Fruit fly (Drosophila melanogaster) S2 (cell line): Measurements from ENCODE around the gene CkIIalpha-i3.

ENCODE experiments used
- CG8478 ChIP-seq: fragments of >200 bp; optimal IDR thresholded peaks from 2 replicates; lab custom pipeline; 2018
- CTCF ChIP-seq, 2 experiments: fragments of >200 bp; optimal IDR thresholded peaks; 2 replicates each; lab custom pipeline; 2018

Gene CkIIalpha-i3

DNA sequence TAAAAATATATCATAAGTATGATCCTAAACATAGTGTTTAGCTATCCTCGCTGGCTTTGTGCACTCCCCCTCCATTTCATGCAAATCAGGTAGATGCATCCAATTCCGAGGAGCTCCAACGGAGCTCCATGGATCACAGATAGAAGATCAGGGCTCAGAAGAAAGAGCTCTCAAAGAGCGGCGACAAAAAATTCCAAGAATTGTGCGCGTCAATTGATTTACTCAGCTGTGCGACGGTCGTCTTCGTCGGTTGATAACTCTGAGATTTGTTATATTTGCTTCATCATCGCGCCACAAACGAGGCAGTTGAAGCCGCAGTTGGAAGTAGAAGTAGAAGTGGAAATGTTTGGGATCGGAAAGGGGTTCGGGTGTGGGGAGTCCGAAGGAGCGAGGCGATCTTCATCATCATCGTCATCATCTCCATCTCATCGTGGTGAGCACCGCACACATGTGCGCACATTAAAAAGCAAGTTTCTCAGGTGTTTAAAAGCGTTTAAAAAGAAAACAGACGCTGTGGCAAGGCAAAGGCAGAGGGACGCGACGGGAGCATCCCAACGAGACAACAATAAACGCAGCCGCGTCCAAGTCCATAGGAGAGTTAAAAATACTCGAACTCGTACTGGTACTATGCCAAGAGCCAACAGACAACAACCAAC lies 22.9 kb upstream of the CkIIalpha-i3 start:
- TF ChIP-seq CTCF (optimal IDR thresholded peaks at IDR 0.05; lab: Kevin White, UChicago) (no peak), CG8478 (no peak)

DNA sequence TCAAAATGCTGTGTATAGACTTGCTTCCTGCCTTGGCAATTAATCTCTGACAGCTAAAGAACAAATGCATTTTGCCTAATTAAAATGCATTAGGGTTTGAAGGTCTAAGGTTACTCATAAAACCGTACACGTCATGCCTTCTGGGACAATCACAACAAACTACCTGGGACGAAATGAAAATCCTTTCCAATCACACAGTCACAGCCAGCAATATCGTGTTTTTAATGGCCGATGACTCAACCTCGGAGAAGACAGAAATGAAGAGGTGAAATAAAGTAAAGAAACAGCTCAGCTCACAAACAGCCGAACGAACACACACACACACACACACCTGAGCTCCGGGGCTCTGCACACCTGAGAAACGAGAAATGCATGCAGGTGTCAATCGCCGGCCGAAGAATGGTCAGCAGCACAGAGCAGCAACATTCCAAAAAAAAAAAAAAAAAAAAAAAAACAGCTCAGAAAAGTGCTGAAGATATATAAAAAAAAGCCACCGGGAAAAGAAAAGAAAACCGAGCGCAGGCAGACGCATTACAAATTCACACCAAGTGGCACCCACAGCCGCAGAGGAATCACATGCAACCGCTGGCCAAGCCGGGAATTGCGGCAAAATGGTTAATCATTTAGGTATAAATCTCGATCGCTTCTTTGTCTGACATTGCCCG lies 22.0 kb upstream of the CkIIalpha-i3 start:
- TF ChIP-seq CG8478 (no peak), CTCF (optimal IDR thresholded peaks at IDR 0.05; lab: Kevin White, UChicago) (no peak)

DNA sequence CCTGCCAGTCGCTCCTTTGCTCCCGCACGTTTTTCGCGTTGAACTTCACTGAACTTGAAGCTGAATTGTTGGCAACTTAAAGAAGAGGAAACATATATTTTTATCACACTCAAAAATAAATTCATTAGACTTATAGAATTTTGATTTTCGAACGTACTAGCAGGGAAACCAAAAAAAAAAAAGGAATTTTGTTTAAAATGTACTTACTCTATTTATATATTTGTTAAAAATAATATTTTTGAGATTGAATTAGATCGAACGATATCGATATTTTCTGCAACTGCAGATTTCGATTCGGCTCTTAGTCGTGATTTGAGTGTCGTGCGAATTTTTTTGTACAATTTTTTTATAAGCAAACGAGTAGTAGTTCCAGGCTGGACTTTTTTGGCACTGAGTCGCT lies 21.1 kb upstream of the CkIIalpha-i3 start:
- no peak for TF ChIP-seq CTCF (optimal IDR thresholded peaks at IDR 0.05; lab: Kevin White, UChicago)

DNA sequence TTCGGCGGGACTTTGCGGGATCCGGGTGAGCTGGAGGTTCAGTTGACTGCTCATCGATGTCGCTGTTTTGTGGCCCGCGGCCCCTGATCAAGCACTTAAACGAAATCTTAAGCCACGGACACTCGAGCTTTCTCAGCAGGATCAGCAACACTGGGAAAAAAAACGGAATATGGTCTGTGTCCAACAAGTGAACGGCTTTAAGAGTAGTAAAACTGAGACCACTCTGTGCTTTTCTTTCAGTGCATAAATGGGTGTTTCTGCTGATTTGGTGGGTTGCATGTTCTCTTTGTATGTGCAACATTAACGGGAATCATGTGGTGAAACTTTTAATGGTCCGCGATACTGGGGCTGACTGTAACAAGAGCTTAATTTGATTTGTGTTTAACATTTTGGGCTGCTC lies 18.9 kb upstream of the CkIIalpha-i3 start:
- TF ChIP-seq CG8478 (no peak), CTCF (optimal IDR thresholded peaks at IDR 0.05; lab: Kevin White, UChicago) (no peak)

DNA sequence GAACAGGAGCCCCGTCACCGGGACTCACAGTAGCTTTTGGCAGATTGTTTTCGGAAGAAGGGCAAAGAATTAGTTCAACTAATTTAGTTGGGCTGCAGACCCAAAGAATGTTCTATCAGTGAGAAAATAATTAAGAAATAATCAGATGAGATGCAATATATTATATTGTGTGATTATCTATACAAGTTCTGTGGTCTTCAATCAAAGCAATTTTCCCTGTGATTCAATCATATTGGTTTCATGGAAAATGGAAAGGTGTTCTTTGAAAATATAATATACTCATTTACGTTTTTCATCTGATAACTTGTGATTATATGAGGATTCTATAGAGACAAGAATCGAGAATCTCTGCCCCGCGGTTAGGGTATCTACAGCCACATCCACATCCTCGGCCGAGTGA lies 18.2 kb upstream of the CkIIalpha-i3 start:
- TF ChIP-seq CTCF (optimal IDR thresholded peaks at IDR 0.05; lab: Kevin White, UChicago) (no peak), CG8478 (no peak)

DNA sequence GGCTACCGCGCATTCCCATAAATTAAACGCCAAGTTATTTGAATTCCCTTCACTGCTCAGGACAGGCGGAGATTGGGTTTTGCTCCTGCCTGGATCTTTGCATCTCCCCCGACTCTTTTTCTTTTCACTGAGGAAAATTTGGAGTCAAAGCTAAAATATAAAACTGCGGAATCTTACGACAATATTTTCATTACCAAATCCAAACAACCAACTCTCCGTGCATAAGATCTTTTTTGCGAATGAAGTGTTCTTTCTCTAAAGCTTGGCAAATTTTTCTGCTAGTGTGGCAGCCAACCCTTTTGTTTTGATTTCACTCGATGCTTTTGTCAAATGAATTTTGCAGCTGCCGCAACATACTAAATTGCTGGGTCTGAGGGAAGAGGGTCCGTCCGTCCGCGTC lies 17.5 kb upstream of the CkIIalpha-i3 start:
- TF ChIP-seq CG8478 (no peak), CTCF (optimal IDR thresholded peaks at IDR 0.05; lab: Kevin White, UChicago) (no peak)

DNA sequence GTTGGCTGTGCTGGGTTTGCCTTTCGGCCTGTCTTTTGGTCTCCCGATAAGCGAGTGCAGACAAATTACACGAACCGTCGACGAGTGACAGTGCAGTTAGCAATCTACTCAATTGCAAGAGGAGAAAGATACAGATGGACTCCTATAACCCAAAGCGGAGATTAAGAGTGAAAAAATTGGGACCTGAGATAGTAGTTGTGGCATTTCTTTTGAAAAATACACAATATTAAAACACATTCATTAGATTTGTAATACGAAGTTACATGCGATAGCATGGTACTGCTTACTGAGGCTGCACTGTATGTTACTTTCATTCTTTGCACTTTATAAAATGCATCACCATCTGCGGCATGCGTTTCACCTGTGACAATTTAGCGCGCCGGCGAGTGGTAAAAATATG lies 16.8 kb upstream of the CkIIalpha-i3 start:
- no peak for TF ChIP-seq CTCF (optimal IDR thresholded peaks at IDR 0.05; lab: Kevin White, UChicago)
- no peak for TF ChIP-seq CG8478

DNA sequence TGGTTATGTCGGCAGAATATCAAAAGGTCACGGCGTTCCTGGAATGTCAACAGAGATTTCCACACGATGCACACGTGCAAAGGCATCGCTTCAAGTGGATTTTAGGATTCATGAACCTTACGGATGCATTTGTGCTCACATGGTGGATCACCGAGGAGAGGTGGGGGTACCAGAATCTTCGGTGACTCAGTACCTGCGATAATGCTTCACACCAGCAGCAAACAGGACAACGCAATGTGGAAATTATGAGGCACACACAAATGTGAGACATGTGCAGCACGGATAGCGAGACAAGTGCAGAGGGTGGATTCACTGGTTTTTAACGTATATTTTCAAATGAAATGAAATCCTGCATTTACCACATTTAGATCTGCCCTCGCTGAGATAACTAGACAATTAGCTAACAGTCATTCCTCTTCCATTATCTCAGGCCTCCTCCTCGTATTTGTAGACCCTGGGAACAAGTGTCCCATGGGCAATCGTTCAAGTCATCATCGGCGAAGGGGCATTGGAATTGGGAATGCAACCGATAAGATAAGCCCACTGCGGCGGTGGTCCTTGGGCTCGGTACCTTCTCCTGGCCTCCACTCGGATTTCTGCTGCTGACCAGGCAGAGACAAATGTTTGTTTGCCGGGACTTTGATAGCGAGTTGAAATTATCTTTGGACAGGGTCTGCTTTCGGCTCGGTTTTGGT lies 16.2 kb upstream of the CkIIalpha-i3 start:
- TF ChIP-seq CG8478, result no peak
- no peak for TF ChIP-seq CTCF (optimal IDR thresholded peaks at IDR 0.05; lab: Kevin White, UChicago)

DNA sequence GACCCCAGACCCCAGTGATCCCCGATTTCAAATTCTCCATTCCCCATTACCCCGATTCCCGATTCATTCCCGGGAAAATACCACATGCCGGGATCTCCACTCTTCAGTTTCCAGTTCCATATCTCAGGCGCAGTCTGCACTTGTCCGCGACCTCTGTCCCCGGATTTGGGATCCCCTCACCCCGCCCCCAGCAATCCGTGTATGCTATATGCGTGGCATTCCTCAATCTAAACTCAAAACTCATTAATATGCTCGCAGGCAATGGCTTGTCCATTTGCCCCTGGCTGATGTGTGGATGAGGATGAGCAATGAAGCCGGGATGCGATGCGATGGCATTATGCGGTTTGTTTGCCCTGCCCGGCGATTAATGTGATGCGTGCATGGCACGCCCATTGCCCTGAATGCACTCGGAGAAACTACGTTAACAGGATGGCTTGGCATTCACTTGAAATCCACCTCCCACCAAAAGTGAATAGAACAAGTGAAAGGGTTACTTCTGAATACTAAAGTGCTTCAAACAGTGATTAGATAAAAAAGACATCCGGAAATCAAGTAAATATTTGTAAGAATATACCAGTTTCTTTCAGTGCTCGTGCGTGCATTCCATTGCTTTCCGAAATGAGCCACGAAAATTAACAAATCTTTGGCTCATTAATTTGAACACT lies 15.3 kb upstream of the CkIIalpha-i3 start:
- no peak for TF ChIP-seq CG8478
- TF ChIP-seq CTCF (optimal IDR thresholded peaks at IDR 0.05; lab: Kevin White, UChicago), result no peak

DNA sequence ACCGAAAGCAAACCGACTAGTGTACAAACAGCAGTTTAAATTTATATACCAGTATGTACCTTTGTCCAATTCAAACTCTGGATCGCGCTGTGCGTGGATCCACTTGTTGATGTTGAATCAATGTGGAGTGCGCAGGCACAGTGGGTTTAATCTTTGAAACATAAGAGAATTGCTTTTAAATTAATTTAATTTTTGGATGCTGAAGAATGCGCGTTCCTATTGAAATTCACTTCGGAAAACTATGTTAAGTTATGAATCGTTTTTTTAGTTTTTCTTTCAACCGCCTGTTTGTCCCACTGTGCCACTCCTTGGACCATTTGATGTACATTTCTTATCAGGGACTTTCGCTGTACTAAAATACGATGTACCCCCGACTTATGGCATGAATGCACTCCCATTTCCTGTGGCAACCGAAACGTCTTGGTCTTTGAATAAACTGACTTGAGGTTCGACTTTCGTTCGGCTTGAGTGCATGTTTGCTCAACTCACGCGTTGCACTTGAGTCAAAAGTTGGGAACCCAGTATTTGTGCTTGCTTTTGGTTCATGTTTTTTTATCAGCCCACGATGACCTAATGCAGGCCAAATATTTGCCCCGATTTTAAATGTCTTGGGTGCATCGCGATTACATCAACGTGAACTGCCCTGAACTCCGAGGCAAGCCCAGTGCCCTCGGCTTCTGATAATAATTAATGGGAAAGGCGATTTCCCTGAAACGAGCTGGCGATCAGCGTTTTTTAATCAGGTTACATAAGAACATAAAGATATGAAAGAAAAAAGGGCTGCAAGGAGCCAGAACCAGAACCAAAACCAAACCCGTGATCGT lies 14.3 kb upstream of the CkIIalpha-i3 start:
- TF ChIP-seq CG8478 (no peak), CTCF (optimal IDR thresholded peaks at IDR 0.05; lab: Kevin White, UChicago) (no peak)

DNA sequence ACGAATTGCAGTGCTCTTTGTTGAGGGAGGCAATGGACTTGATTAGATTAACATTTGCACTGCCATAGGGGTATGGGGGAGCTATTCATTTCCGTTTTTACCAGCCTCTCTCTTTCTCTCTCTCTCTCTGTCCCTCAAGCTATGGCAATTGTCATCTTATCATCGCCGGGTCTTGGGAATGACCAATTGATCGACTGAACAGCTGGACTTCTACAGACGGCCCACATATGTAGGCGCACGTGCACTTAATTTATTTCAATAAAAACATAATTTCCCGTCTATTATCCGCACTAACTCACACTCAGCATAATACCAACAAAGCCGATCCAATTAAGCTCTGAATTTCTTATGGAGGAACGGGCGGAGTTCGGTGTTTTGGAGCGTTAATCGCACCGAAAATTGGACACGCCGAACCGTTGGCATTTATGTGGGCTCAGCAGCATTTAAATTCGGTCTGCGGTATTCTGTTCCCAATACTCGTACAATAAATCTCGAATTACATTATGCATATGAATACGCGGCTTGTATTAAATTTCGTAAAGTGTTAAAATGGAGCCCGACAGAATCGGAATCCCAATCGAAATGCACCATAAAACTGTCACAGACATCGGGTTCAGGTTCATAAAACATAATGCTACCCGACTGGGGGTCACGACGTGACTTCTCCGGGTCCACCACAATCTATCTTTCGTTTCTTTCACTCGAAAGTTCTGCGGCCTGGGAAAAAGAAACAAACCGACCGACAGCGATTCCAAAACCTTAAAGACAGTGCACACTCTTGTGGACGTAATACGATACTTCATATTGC lies 13.5 kb upstream of the CkIIalpha-i3 start:
- TF ChIP-seq CG8478 (no peak), CTCF (optimal IDR thresholded peaks at IDR 0.05; lab: Kevin White, UChicago) (no peak)

DNA sequence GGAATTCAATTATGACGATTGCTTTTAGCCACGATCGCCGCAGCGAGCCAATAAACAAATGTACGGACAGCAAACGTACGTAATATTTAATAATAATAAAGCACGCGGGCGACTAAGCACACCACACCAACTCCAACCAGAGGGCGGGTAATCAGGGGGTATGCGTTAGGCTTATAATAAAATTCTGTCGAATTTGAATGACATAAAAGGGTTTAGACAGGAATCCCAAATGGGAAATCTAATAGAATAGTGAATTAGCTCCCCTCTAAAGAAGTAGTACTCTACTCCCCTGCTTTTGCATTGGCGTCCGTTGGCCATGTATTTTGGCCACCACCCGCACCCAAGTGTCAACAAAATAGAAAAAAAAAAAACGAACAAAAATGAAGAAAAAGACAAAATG lies 12.0 kb upstream of the CkIIalpha-i3 start:
- no peak for TF ChIP-seq CG8478

DNA sequence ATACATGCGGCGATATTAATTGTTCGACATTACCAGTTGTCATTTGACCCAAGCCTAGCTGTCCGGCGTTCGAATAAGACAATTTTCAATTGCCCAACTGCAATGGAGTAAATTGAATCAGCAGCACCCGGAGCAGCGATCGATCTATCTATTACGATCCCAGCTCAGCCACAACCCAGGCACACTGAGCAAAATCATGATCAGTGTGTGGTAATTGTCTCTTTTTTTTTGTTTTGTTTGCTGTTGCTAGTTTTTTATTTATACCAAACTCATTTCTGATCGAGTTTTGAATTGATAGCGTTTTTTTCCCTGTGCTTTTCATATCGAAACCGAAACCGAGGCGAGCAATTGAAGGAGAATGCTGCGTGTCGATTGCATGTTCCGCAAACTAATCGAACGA lies 11.5 kb upstream of the CkIIalpha-i3 start:
- TF ChIP-seq CTCF (optimal IDR thresholded peaks at IDR 0.05; lab: Kevin White, UChicago) (no peak), CG8478 (no peak)

DNA sequence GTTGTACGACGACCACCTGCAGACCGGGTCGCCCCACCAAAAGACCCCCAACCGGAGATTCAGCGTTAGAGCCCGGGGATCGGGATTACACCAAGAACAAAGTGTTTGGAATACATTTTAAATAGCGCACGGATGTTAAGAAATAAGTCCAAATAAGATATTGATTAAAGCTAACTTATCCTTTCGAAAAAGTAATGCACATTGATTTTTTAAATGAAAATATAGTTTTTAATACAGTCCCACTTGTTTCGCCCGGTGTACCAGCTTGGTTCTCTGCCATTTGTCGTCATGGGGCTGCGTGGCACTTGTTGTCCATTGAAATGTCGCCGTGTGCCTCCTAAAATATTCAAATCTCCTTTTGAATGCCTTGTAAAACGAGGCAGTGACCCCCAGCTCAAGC lies 10.6 kb upstream of the CkIIalpha-i3 start:
- TF ChIP-seq CTCF (optimal IDR thresholded peaks at IDR 0.05; lab: Kevin White, UChicago) (no peak), CG8478 (no peak)
